Worm (Caenorhabditis elegans) whole organism, L2 larva: ENCODE measurements around the gene idpa-2.

ENCODE experiments used
- F13H6.1 ChIP-seq: sonication (generic microtip); optimal IDR thresholded peaks from 2 replicates; lab custom pipeline; 2016; ENCODE audit warnings: missing genetic modification characterization, missing compliant biosample characterization
- alr-1 ChIP-seq: fragments of 150-350 bp; optimal IDR thresholded peaks from 2 replicates; lab custom pipeline; 2014; ENCODE audit warnings: missing biosample characterization, missing genetic modification characterization
- aly-2 ChIP-seq: fragments of 150-350 bp; optimal IDR thresholded peaks from 2 replicates; lab custom pipeline; 2014; ENCODE audit warnings: missing biosample characterization, missing genetic modification characterization
- ama-1 ChIP-seq: fragments of 150-350 bp; optimal IDR thresholded peaks from 2 replicates; lab custom pipeline; 2018; ENCODE audit warnings: inconsistent platforms
- blmp-1 ChIP-seq: sonication (generic microtip); optimal IDR thresholded peaks from 2 replicates; lab custom pipeline; 2017; ENCODE audit warnings: missing genetic modification characterization, mild to moderate bottlenecking, missing compliant biosample characterization, antibody characterized with exemption, moderate library complexity; ENCODE audit not compliant: insufficient read depth
- ceh-16 ChIP-seq: fragments of 150-350 bp; optimal IDR thresholded peaks from 2 replicates; lab custom pipeline; 2014; ENCODE audit warnings: missing biosample characterization, missing genetic modification characterization
- ceh-82 ChIP-seq: fragments of 150-350 bp; optimal IDR thresholded peaks from 2 replicates; lab custom pipeline; 2014; ENCODE audit warnings: missing biosample characterization, missing genetic modification characterization
- dmd-4 ChIP-seq: sonication (generic microtip); optimal IDR thresholded peaks from 2 replicates; lab custom pipeline; 2017; ENCODE audit warnings: missing biosample characterization, missing genetic modification characterization
- egl-27 ChIP-seq: sonication (generic microtip); optimal IDR thresholded peaks from 3 replicates; lab custom pipeline; 2017; ENCODE audit warnings: missing biosample characterization, missing genetic modification reagents, missing genetic modification characterization
- elt-3 ChIP-seq: sonication (generic microtip); optimal IDR thresholded peaks from 2 replicates; lab custom pipeline; 2017; ENCODE audit warnings: missing biosample characterization, missing genetic modification characterization
- fos-1 ChIP-seq: fragments of 150-350 bp; optimal IDR thresholded peaks from 2 replicates; lab custom pipeline; 2014; ENCODE audit warnings: missing biosample characterization, missing genetic modification characterization
- gmeb-1 ChIP-seq: fragments of 150-350 bp; optimal IDR thresholded peaks from 2 replicates; lab custom pipeline; 2014; ENCODE audit warnings: missing biosample characterization, missing genetic modification characterization
- lin-11 ChIP-seq: fragments of 150-350 bp; sonication (generic microtip); optimal IDR thresholded peaks from 2 replicates; lab custom pipeline; 2014; ENCODE audit warnings: missing biosample characterization, missing genetic modification characterization, inconsistent platforms, mixed read lengths
- lin-39 ChIP-seq: fragments of 150-350 bp; optimal IDR thresholded peaks from 2 replicates; lab custom pipeline; 2014; ENCODE audit warnings: missing biosample characterization, missing genetic modification reagents, missing genetic modification characterization
- lsy-2 ChIP-seq, 2 experiments: fragments of 150-350 bp in 1 of 2; sonication (generic microtip) in 1 of 2; optimal IDR thresholded peaks; 2 replicates each; lab custom pipeline; 2014 to 2017; ENCODE audit warnings: missing biosample characterization in 2 of 2, missing genetic modification characterization in 2 of 2
- mab-5 ChIP-seq: fragments of 150-350 bp; optimal IDR thresholded peaks from 2 replicates; lab custom pipeline; 2014; ENCODE audit warnings: missing biosample characterization, missing genetic modification characterization
- mdl-1 ChIP-seq, 2 experiments: fragments of 150-350 bp in 1 of 2; sonication (generic microtip) in 1 of 2; optimal IDR thresholded peaks; 2 replicates each; lab custom pipeline; 2017; ENCODE audit warnings: missing biosample characterization in 2 of 2, missing genetic modification characterization in 2 of 2
- nhr-10 ChIP-seq: sonication (generic microtip); optimal IDR thresholded peaks from 2 replicates; lab custom pipeline; 2017; ENCODE audit warnings: missing biosample characterization, missing genetic modification characterization
- nhr-12 ChIP-seq: fragments of 150-350 bp; optimal IDR thresholded peaks from 2 replicates; lab custom pipeline; 2014; ENCODE audit warnings: missing biosample characterization, missing genetic modification characterization
- nhr-129 ChIP-seq: fragments of 150-350 bp; optimal IDR thresholded peaks from 2 replicates; lab custom pipeline; 2014; ENCODE audit warnings: missing biosample characterization, missing genetic modification characterization
- nhr-21 ChIP-seq: fragments of 150-350 bp; optimal IDR thresholded peaks from 2 replicates; lab custom pipeline; 2014; ENCODE audit warnings: missing biosample characterization, missing genetic modification characterization
- nhr-23 ChIP-seq: fragments of 150-350 bp; optimal IDR thresholded peaks from 2 replicates; lab custom pipeline; 2014; ENCODE audit warnings: missing biosample characterization, missing genetic modification reagents, missing genetic modification characterization
- nhr-237 ChIP-seq: fragments of 150-350 bp; optimal IDR thresholded peaks from 2 replicates; lab custom pipeline; 2014; ENCODE audit warnings: missing biosample characterization, missing genetic modification characterization
- nhr-25 ChIP-seq: fragments of 150-350 bp; sonication (generic microtip); optimal IDR thresholded peaks from 3 replicates; lab custom pipeline; 2014; ENCODE audit warnings: missing biosample characterization, missing genetic modification characterization
- nhr-6 ChIP-seq: fragments of 150-350 bp; optimal IDR thresholded peaks from 2 replicates; lab custom pipeline; 2014; ENCODE audit warnings: missing biosample characterization, missing genetic modification characterization
- nhr-77 ChIP-seq: fragments of 150-350 bp; optimal IDR thresholded peaks from 2 replicates; lab custom pipeline; 2014; ENCODE audit warnings: missing biosample characterization, missing genetic modification characterization
- peb-1 ChIP-seq: fragments of 150-350 bp; optimal IDR thresholded peaks from 2 replicates; lab custom pipeline; 2014; ENCODE audit warnings: missing biosample characterization, missing genetic modification characterization
- sem-4 ChIP-seq: fragments of 150-350 bp; optimal IDR thresholded peaks from 2 replicates; lab custom pipeline; 2014; ENCODE audit warnings: missing biosample characterization, missing genetic modification reagents, missing genetic modification characterization
- sma-3 ChIP-seq: sonication (generic microtip); optimal IDR thresholded peaks from 2 replicates; lab custom pipeline; 2016; ENCODE audit warnings: missing genetic modification reagents, missing genetic modification characterization, missing compliant biosample characterization
- sma-9 ChIP-seq, 2 experiments: fragments of 150-350 bp in 1 of 2; sonication (generic microtip) in 1 of 2; optimal IDR thresholded peaks; 2 replicates each; lab custom pipeline; 2014 to 2016; ENCODE audit warnings: missing genetic modification characterization in 2 of 2, mild to moderate bottlenecking in 1 of 2, missing biosample characterization in 1 of 2, missing compliant biosample characterization in 1 of 2, missing genetic modification reagents in 1 of 2, moderate library complexity in 1 of 2
- snpc-4 ChIP-seq: fragments of 150-350 bp; optimal IDR thresholded peaks from 2 replicates; lab custom pipeline; 2014; ENCODE audit warnings: missing biosample characterization, missing genetic modification characterization
- unc-55 ChIP-seq: fragments of 150-350 bp; sonication (generic microtip); optimal IDR thresholded peaks from 3 replicates; lab custom pipeline; 2014; ENCODE audit warnings: missing biosample characterization, missing genetic modification reagents, missing genetic modification characterization
- unc-62 ChIP-seq: fragments of 150-350 bp; optimal IDR thresholded peaks from 2 replicates; lab custom pipeline; 2014; ENCODE audit warnings: missing biosample characterization, missing genetic modification reagents, missing genetic modification characterization

idpa-2 gene

ce11 chrII:8761739-8762138 lies 30.8 kb downstream of the idpa-2 start:
- TF ChIP-seq nhr-237 (tag; lab: Kevin White, UChicago) (no peak), fos-1 (peak; percentile 63)

- TF ChIP-seq aly-2 (tag; lab: Kevin White, UChicago) (no peak), snpc-4 (tag; lab: Kevin White, UChicago) (no peak), nhr-21 (tag; lab: Kevin White, UChicago) (no peak), lin-39 (tag; lab: Kevin White, UChicago) (no peak), dmd-4 (tag; lab: Kevin White, UChicago) (no peak), alr-1 (no peak), gmeb-1 (tag; lab: Kevin White, UChicago) (no peak), ama-1 (lab: Kevin White, UChicago) (no peak), elt-3 (tag; lab: Kevin White, UChicago) (no peak)
- TF ChIP-seq, all 48 proteins: peak for 0
Observed at ce11 chrII:8759493-8759892, 33.0 kb downstream of the idpa-2 start, which contains the start of gene fut-1. Gene fut-1 (minus strand): TSS chrII:8759593.

DNA sequence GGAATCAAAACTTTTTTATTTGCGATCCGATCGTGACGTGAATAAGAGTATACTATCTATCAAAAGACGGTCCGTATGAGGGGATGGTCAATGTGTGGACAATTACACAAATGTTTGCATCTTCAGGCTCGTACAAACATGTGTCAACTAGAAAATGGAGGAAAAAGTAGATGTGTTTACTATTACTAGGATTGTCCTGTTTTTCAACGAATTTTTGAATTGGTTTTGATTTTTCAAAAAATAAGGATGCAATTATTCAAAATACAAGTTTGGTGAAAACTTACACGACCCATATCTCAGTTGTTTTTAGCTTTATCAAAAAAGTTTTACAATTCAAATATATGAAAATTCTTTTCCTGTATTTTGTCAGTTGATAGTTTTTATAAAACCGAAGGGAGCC lies 37.3 kb downstream of the idpa-2 start, which contains the start of gene K08F8.7:
Gene K08F8.7, minus strand, starts transcription at position 101 of the 400 bp plus-strand sequence.
- TF ChIP-seq sem-4 (no peak), sma-9 (GFP tag; optimal IDR thresholded peaks at IDR 0.05; lab: Kevin White, UChicago) (no peak), sma-9 (tag; optimal IDR thresholded peaks at IDR 0.05; lab: Kevin White, UChicago) (no peak), mab-5 (no peak), ceh-16 (tag; lab: Kevin White, UChicago) (no peak), dmd-4 (tag; lab: Kevin White, UChicago) (no peak), nhr-10 (tag; lab: Kevin White, UChicago) (no peak), nhr-23 (tag; lab: Kevin White, UChicago) (no peak), egl-27 (no peak), nhr-129 (tag; lab: Kevin White, UChicago) (no peak)

DNA sequence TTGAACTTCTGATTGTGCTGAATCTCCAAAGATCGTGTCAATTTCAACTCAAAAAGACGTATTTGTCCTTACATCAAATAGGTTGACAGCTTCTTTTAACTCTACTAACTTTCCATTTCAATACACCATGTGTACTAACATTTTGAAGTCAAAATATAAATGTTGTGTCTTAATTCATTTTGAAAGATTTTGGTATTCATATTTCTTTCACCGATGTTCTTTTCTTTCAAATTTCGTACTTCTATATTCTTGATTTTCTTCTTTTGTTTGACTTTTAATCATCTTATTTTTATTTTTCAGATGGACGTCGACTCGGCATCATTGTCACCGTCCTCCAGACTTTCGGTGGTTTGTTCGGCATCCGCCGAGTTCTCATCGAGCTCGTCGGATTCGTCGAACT lies 40.9 kb downstream of the idpa-2 start, which contains the start of gene atf-2:
Gene atf-2, plus strand, starts transcription at position 301 of the 400 bp plus-strand sequence.
- TF ChIP-seq lsy-2 (tag; optimal IDR thresholded peaks at IDR 0.05; lab: Kevin White, UChicago): no peak
- no peak for TF ChIP-seq nhr-10 (tag; lab: Kevin White, UChicago)
- no peak for TF ChIP-seq mdl-1 (tag; optimal IDR thresholded peaks at IDR 0.05; lab: Kevin White, UChicago)
- TF ChIP-seq alr-1: no peak
- TF ChIP-seq sma-3 (GFP tag; lab: Kevin White, UChicago): no peak
- TF ChIP-seq dmd-4 (tag; lab: Kevin White, UChicago): no peak
- TF ChIP-seq ceh-82 (tag; lab: Kevin White, UChicago): no peak
- TF ChIP-seq nhr-12 (tag; lab: Kevin White, UChicago): no peak
- TF ChIP-seq nhr-21 (tag; lab: Kevin White, UChicago): no peak
- no peak for TF ChIP-seq lin-11 (tag; lab: Kevin White, UChicago)
- no peak for TF ChIP-seq unc-62
- TF ChIP-seq F13H6.1 (tag; lab: Kevin White, UChicago): no peak
- no peak for TF ChIP-seq ceh-16 (tag; lab: Kevin White, UChicago)
- TF ChIP-seq ama-1 (lab: Kevin White, UChicago): no peak
- no peak for TF ChIP-seq unc-55 (GFP tag; lab: Kevin White, UChicago)

DNA sequence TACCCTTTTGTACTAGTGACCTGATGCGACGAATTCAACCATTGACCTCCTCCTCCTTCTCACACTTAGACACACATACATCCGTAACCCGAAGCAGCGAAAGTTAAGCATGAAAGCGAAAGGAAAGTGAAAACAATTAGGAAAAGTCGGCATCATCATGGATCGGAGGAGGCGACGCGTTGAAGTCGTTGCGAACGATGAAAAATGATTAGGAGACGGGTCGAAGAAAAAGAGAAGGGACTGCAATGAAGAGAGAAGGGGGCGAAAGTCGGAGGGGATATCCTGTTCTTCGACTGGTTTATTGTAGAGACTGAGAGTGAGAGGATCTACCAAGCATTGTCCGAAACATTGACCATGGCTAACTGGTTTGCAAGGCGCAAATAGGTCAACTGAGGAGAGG lies 41.5 kb downstream of the idpa-2 start:
- no peak for TF ChIP-seq ama-1 (lab: Kevin White, UChicago)
- TF ChIP-seq peb-1 (tag; lab: Kevin White, UChicago): peak; percentile 5
- peak in 1 of 2 experiments; percentile 27 for TF ChIP-seq lsy-2 (tag; optimal IDR thresholded peaks at IDR 0.05; lab: Kevin White, UChicago)
- peak in 1 of 2 experiments; percentile 10 for TF ChIP-seq mdl-1 (tag; optimal IDR thresholded peaks at IDR 0.05; lab: Kevin White, UChicago)
- no peak for TF ChIP-seq nhr-6 (tag; lab: Kevin White, UChicago)
- TF ChIP-seq blmp-1: peak; percentile 99
- no peak for TF ChIP-seq F13H6.1 (tag; lab: Kevin White, UChicago)
- TF ChIP-seq unc-62: no peak
- no peak for TF ChIP-seq nhr-77 (tag; lab: Kevin White, UChicago)
- no peak for TF ChIP-seq unc-55 (GFP tag; lab: Kevin White, UChicago)
- TF ChIP-seq egl-27: peak; percentile 74
- TF ChIP-seq sma-9 (GFP tag; optimal IDR thresholded peaks at IDR 0.05; lab: Kevin White, UChicago): peak; percentile 1
- no peak for TF ChIP-seq sma-9 (tag; optimal IDR thresholded peaks at IDR 0.05; lab: Kevin White, UChicago)
- peak; percentile 27 for TF ChIP-seq nhr-25 (tag; lab: Kevin White, UChicago)
- peak; percentile 88 for TF ChIP-seq sem-4
- TF ChIP-seq nhr-21 (tag; lab: Kevin White, UChicago): peak; percentile 84
- peak; percentile 9 for TF ChIP-seq fos-1
